Fruit fly (Drosophila melanogaster) whole organism, pupa: ENCODE measurements around the gene CG14452.
"Not testable (repeated sequence)": the region's sequence is repeated elsewhere in the genome, so short reads cannot be mapped to it uniquely, and the experiment has no call there.

ENCODE experiments used
- CG10348 ChIP-seq: fragments of 200-800 bp; sonication (Bioruptor generic); IDR thresholded peaks from 2 replicates; pipeline ENCODE4 v1.3.6; 2022; ENCODE audit warnings: missing biosample characterization, missing genetic modification characterization
- CG12605 ChIP-seq: fragments of 200-800 bp; sonication (Bioruptor generic); IDR thresholded peaks from 2 replicates; pipeline ENCODE4 v1.3.6; 2022; ENCODE audit warnings: missing biosample characterization, missing genetic modification characterization
- CG13204 ChIP-seq: fragments of 200-800 bp; sonication (Bioruptor generic); optimal IDR thresholded peaks from 2 replicates; lab custom pipeline; 2018; ENCODE audit warnings: missing biosample characterization, mild to moderate bottlenecking, missing genetic modification characterization, moderate library complexity
- CG14655 ChIP-seq: fragments of 200-800 bp; sonication (Bioruptor generic); optimal IDR thresholded peaks from 3 replicates; lab custom pipeline; 2017; ENCODE audit warnings: mild to moderate bottlenecking, missing biosample characterization, missing genetic modification reagents, missing genetic modification characterization
- CG15710 ChIP-seq: fragments of 200-800 bp; sonication (Bioruptor generic); optimal IDR thresholded peaks from 2 replicates; lab custom pipeline; 2018; ENCODE audit warnings: missing biosample characterization, mild to moderate bottlenecking, missing genetic modification characterization, moderate library complexity
- CG17806 ChIP-seq: fragments of 200-800 bp; sonication (Bioruptor generic); optimal IDR thresholded peaks from 2 replicates; lab custom pipeline; 2018; ENCODE audit warnings: missing biosample characterization, mild to moderate bottlenecking, missing genetic modification characterization, moderate library complexity
- CG32121 ChIP-seq: fragments of 200-800 bp; sonication (Bioruptor generic); IDR thresholded peaks from 2 replicates; pipeline ENCODE4 v1.3.6; 2022; ENCODE audit warnings: missing biosample characterization, missing genetic modification characterization
- CG34367 ChIP-seq: fragments of 200-800 bp; sonication (Bioruptor generic); optimal IDR thresholded peaks from 2 replicates; lab custom pipeline; 2018; ENCODE audit warnings: missing biosample characterization, mild to moderate bottlenecking, missing genetic modification characterization
- CG4496 ChIP-seq: fragments of 200-800 bp; sonication (Bioruptor generic); IDR thresholded peaks from 3 replicates; pipeline ENCODE4 v1.3.6; 2022; ENCODE audit warnings: missing biosample characterization, missing genetic modification characterization
- CG8159 ChIP-seq: fragments of 200-800 bp; sonication (Bioruptor generic); optimal IDR thresholded peaks from 3 replicates; lab custom pipeline; 2018; ENCODE audit warnings: missing biosample characterization, mild to moderate bottlenecking, missing genetic modification characterization, moderate library complexity
- CG8301 ChIP-seq: fragments of 200-800 bp; sonication (Bioruptor generic); optimal IDR thresholded peaks from 2 replicates; lab custom pipeline; 2018; ENCODE audit warnings: missing biosample characterization, mild to moderate bottlenecking, missing genetic modification characterization
- CG9948 ChIP-seq: fragments of 200-800 bp; sonication (Bioruptor generic); optimal IDR thresholded peaks from 2 replicates; lab custom pipeline; 2018; ENCODE audit warnings: missing biosample characterization, mild to moderate bottlenecking, missing genetic modification characterization, moderate library complexity
- D1 ChIP-seq: fragments of 200-800 bp; sonication (Bioruptor generic); optimal IDR thresholded peaks from 2 replicates; lab custom pipeline; 2018; ENCODE audit warnings: missing biosample characterization, mild to moderate bottlenecking, missing genetic modification characterization, moderate library complexity
- EcR ChIP-seq: fragments of 200-800 bp; sonication (Bioruptor generic); optimal IDR thresholded peaks from 3 replicates; lab custom pipeline; 2019; ENCODE audit warnings: missing biosample characterization, missing genetic modification characterization, mild to moderate bottlenecking, moderate library complexity, missing genetic modification reagents
- Ets98B ChIP-seq: fragments of 200-800 bp; sonication (Bioruptor generic); IDR thresholded peaks from 2 replicates; pipeline ENCODE4 v1.3.6; 2022; ENCODE audit warnings: missing biosample characterization, missing genetic modification characterization
- Pif1A ChIP-seq: fragments of 200-800 bp; sonication (Bioruptor generic); optimal IDR thresholded peaks from 3 replicates; lab custom pipeline; 2016; ENCODE audit warnings: missing biosample characterization, missing genetic modification characterization
- Pif1B ChIP-seq: fragments of 200-800 bp; sonication (Bioruptor generic); optimal IDR thresholded peaks from 3 replicates; lab custom pipeline; 2016; ENCODE audit warnings: missing biosample characterization, missing genetic modification characterization
- Snoo ChIP-seq: fragments of 200-800 bp; sonication (Bioruptor generic); optimal IDR thresholded peaks from 3 replicates; lab custom pipeline; 2017; ENCODE audit warnings: missing biosample characterization, mild to moderate bottlenecking, missing genetic modification characterization, inconsistent platforms
- fd96Ca ChIP-seq: fragments of 200-800 bp; sonication (Bioruptor generic); IDR thresholded peaks from 3 replicates; pipeline ENCODE4 v1.3.6; 2022; ENCODE audit warnings: missing biosample characterization, missing genetic modification characterization
- gl ChIP-seq: fragments of 200-800 bp; sonication (Bioruptor generic); optimal IDR thresholded peaks from 2 replicates; lab custom pipeline; 2018; ENCODE audit warnings: missing biosample characterization, mild to moderate bottlenecking, missing genetic modification characterization
- rn ChIP-seq: fragments of 200-800 bp; sonication (Bioruptor generic); IDR thresholded peaks from 2 replicates; pipeline ENCODE4 v1.3.6; 2022; ENCODE audit warnings: missing biosample characterization, missing genetic modification characterization

Gene CG14452

DNA sequence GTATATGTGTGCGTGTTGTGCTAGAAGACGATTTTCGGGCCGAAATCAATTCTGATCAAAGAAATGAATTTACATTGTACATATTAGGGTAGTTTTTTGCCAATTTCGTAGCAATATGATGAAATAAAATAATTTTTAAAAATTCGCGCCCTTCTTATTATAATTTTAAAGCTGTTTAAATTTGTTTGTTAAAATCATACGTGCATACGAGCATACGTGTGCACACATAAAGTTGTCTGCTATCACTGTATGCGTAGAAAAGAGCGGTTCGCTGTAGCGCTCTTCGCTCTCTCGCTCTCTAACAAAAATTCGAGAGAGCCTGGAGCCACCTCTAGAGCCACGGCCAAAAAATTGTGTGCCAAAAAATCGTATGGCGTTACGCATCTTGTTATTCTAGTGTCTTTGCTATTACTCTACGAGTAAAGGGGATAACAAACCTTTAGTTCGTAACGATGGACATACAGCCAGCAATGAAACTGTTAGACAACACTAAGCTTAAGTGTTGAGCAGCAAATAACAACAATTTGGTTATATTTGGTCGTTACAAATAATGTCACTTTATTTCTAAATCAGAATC is 25.0 kb downstream of the CG14452 start, which contains the start of gene mael:
TSS of gene mael (plus strand) at position 510 of the 577 bp plus-strand sequence.
- TF ChIP-seq D1 (tag; lab: Kevin White, UChicago); Ets98B; Pif1A (GFP tag; lab: Kevin White, UChicago): not testable (repeated sequence)

- TF ChIP-seq Snoo (tag; lab: Kevin White, UChicago) (no peak), Pif1B (GFP tag; lab: Kevin White, UChicago) (no peak), Pif1A (GFP tag; lab: Kevin White, UChicago) (no peak), CG12605 (GFP tag; lab: Robert Waterston, UW) (no peak), EcR (GFP tag; lab: Kevin White, UChicago) (no peak), CG14655 (GFP tag; lab: Kevin White, UChicago) (no peak), CG8301 (tag; lab: Kevin White, UChicago) (no peak), fd96Ca (GFP tag; lab: Robert Waterston, UW) (no peak)
These were observed 26.2 kb downstream of the CG14452 start, which contains the start of gene CG14451 for dm6 chr3L:22721991-22722390. Gene CG14451 (minus strand): TSS chr3L:22722091.

DNA sequence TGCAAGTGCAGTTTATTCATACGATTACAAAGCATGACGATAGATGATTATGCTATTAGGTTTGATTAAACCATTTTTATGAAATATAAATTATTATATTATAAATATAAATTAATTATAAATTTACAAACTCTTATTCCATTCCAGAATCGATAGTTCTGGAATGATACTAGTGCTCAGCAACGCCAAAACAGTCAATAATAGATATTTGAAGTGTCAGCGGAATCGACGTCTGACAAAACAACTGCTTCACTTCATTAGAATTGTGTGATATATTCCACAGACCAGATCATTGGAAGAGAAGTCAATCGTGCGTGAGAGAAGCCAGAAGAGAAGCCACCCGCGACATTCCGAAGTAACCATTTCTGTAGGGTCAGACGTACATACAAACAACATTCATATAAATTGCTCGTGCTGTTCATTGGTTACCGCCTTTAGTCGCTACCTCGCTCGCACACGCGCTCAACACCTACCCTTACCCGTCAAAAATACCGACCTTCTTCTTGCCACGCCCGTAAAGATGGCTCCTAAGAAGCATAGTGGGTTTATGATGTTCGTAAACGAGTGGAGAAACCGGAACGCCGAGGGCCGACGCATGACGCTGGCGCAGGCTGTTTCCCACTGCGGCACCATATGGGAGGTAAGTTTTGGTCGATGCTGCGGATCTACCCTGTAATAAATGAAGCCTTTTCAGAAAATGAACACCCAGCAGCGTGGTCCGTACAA is 28.5 kb downstream of the CG14452 start:
- TF ChIP-seq CG9948 (tag; lab: Kevin White, UChicago) (no peak), CG8301 (tag; lab: Kevin White, UChicago) (no peak), EcR (GFP tag; lab: Kevin White, UChicago) (no peak), CG4496 (GFP tag; lab: Robert Waterston, UW) (no peak), CG15710 (no peak), Pif1A (GFP tag; lab: Kevin White, UChicago) (no peak), Pif1B (GFP tag; lab: Kevin White, UChicago) (no peak), Snoo (tag; lab: Kevin White, UChicago) (no peak), fd96Ca (GFP tag; lab: Robert Waterston, UW) (no peak), CG17806 (tag; lab: Kevin White, UChicago) (no peak), CG12605 (GFP tag; lab: Robert Waterston, UW) (no peak), CG34367 (tag; lab: Kevin White, UChicago) (no peak), rn (no peak), Ets98B (no peak)

dm6 chr3L:22727739-22728335 is 32.1 kb downstream of the CG14452 start, which contains the start of the genes CG14450 and CG11367:
Gene CG14450 (minus strand): TSS chr3L:22727789.
Gene CG11367 (plus strand): TSS chr3L:22728111.
- TF ChIP-seq EcR (GFP tag; lab: Kevin White, UChicago) (peak; percentile 18), CG13204 (GFP tag; lab: Kevin White, UChicago) (peak; percentile 67), fd96Ca (GFP tag; lab: Robert Waterston, UW) (no peak), CG12605 (GFP tag; lab: Robert Waterston, UW) (0 out of 2 replicates have a peak, but pooled peaks have one; percentile 34), Pif1A (GFP tag; lab: Kevin White, UChicago) (no peak), CG10348 (no peak), CG8301 (tag; lab: Kevin White, UChicago) (no peak), Snoo (tag; lab: Kevin White, UChicago) (no peak), CG4496 (GFP tag; lab: Robert Waterston, UW) (0 out of 3 replicates have a peak, but pooled peaks have one; percentile 19), Pif1B (GFP tag; lab: Kevin White, UChicago) (peak; percentile 55), Ets98B (peak; percentile 26; the same call in 1 of the 2 replicates)

DNA sequence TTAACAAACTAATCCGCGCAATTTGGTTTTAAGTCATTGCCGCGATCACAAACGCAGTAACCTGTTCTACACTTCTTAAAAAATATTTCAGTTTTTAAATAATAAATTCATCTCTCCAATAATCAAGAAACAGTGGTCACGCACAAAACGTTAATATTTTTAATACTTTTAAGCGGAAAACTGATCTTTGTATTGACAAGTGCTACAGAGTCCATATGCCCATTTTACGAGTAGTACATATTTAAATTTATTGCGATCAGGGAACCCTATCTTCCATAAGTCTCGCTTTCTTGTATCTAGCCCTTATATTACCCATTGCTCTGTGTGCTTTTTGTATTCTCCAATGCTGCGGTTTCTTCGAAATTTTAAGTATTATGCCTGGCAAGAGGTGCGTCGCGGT is 33.7 kb downstream of the CG14452 start, which contains the start of gene CG32454:
TSS of gene CG32454 (plus strand) at position 301 of the 400 bp plus-strand sequence.
- TF ChIP-seq CG8159 (tag; lab: Kevin White, UChicago) (no peak), CG34367 (tag; lab: Kevin White, UChicago) (no peak), CG12605 (GFP tag; lab: Robert Waterston, UW) (no peak), CG8301 (tag; lab: Kevin White, UChicago) (no peak), D1 (tag; lab: Kevin White, UChicago) (no peak), CG13204 (GFP tag; lab: Kevin White, UChicago) (no peak), Snoo (tag; lab: Kevin White, UChicago) (no peak), fd96Ca (GFP tag; lab: Robert Waterston, UW) (no peak), gl (tag; lab: Kevin White, UChicago) (no peak), CG17806 (tag; lab: Kevin White, UChicago) (no peak), CG15710 (no peak)
- TF ChIP-seq, all 21 proteins: peak for 0

- TF ChIP-seq EcR (GFP tag; lab: Kevin White, UChicago) (no peak), CG4496 (GFP tag; lab: Robert Waterston, UW) (no peak), CG17806 (tag; lab: Kevin White, UChicago) (no peak), CG32121 (GFP tag; lab: Robert Waterston, UW) (no peak), CG8159 (tag; lab: Kevin White, UChicago) (no peak), D1 (tag; lab: Kevin White, UChicago) (no peak), Pif1B (GFP tag; lab: Kevin White, UChicago) (no peak), fd96Ca (GFP tag; lab: Robert Waterston, UW) (no peak), Ets98B (no peak), rn (no peak), CG34367 (tag; lab: Kevin White, UChicago) (no peak)
These were observed 35.6 kb downstream of the CG14452 start for dm6 chr3L:22731393-22731792.
